Fruit fly (Drosophila melanogaster): ENCODE measurements around the gene modSP.

modSP gene

dm6 chr3R:16632698-16633097 is 22.8 kb downstream of the modSP start:
- TF ChIP-seq rgr (GFP tag; optimal IDR thresholded peaks at IDR 0.05) (no peak), dmrt93B (GFP tag; optimal IDR thresholded peaks at IDR 0.05) (no peak), Abd-B (GFP tag; optimal IDR thresholded peaks at IDR 0.05) (no peak), Hnf4 (GFP tag; optimal IDR thresholded peaks at IDR 0.05) (no peak), Dfd (GFP tag; optimal IDR thresholded peaks at IDR 0.05) (no peak), Rel (GFP tag; optimal IDR thresholded peaks at IDR 0.05) (no peak), Rel (tag; optimal IDR thresholded peaks at IDR 0.05) (no peak), Mio (GFP tag; optimal IDR thresholded peaks at IDR 0.05) (no peak), CG32264 (GFP tag; optimal IDR thresholded peaks at IDR 0.05) (no peak), br (GFP tag; optimal IDR thresholded peaks at IDR 0.05) (no peak), Jra (GFP tag; optimal IDR thresholded peaks at IDR 0.05) (no peak), foxo (GFP tag; optimal IDR thresholded peaks at IDR 0.05) (no peak), HLH106 (tag; optimal IDR thresholded peaks at IDR 0.05) (no peak), lola (GFP tag; optimal IDR thresholded peaks at IDR 0.05) (no peak)

DNA sequence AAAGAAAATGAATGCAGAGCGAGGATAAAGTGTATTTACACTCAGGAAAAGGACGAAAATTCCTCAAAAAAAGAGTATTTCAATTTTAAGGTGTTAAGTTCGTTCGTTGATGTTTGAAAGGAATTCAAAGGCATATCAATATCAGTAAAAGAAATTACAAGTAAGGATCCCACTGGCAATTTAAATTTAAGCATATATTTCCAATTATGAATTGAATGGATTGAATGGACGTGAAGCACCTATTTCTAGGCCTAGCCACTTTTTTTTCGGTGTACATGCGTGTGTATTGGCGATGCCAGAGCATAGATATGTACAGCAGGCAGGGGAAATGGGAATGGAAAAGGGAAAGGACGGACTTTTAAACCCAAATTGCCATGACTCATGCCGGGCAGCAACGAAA is 24.9 kb downstream of the modSP start:
- no peak for TF ChIP-seq ey (GFP tag; optimal IDR thresholded peaks at IDR 0.05)
- TF ChIP-seq Dif (GFP tag; optimal IDR thresholded peaks at IDR 0.05; ENCODE audit: partially characterized antibody), result no peak
- no peak for TF ChIP-seq Jra (GFP tag; optimal IDR thresholded peaks at IDR 0.05)
- TF ChIP-seq Vsx2 (GFP tag; optimal IDR thresholded peaks at IDR 0.05; ENCODE audit: partially characterized antibody), result no peak
- no peak for TF ChIP-seq lola (GFP tag; optimal IDR thresholded peaks at IDR 0.05)
- no peak for TF ChIP-seq CG9705 (GFP tag; optimal IDR thresholded peaks at IDR 0.05)
- TF ChIP-seq CrebA (GFP tag; optimal IDR thresholded peaks at IDR 0.05; ENCODE audit: borderline replicate concordance), result no peak
- no peak for TF ChIP-seq sv (GFP tag; optimal IDR thresholded peaks at IDR 0.05)
- TF ChIP-seq psq (GFP tag; optimal IDR thresholded peaks at IDR 0.05), result peak; percentile 5
- no peak for TF ChIP-seq h (GFP tag; optimal IDR thresholded peaks at IDR 0.05)
- no peak for TF ChIP-seq jim (GFP tag; optimal IDR thresholded peaks at IDR 0.05)
- TF ChIP-seq br (GFP tag; optimal IDR thresholded peaks at IDR 0.05), result no peak
- TF ChIP-seq Hnf4 (GFP tag; optimal IDR thresholded peaks at IDR 0.05), result no peak
- TF ChIP-seq dsf (GFP tag; optimal IDR thresholded peaks at IDR 0.05; ENCODE audit: borderline replicate concordance), result no peak
- TF ChIP-seq foxo (GFP tag; optimal IDR thresholded peaks at IDR 0.05), result peak in 1 of 2 experiments; percentile 10
- no peak for TF ChIP-seq brk (GFP tag; optimal IDR thresholded peaks at IDR 0.05)

dm6 chr3R:16626899-16627432 is 28.5 kb downstream of the modSP start:
- TF ChIP-seq fru (GFP tag; optimal IDR thresholded peaks at IDR 0.05) (no peak), tai (GFP tag; optimal IDR thresholded peaks at IDR 0.05) (no peak), dmrt93B (GFP tag; optimal IDR thresholded peaks at IDR 0.05) (no peak), sv (GFP tag; optimal IDR thresholded peaks at IDR 0.05) (no peak), woc (GFP tag; optimal IDR thresholded peaks at IDR 0.05) (no peak), dl (GFP tag; optimal IDR thresholded peaks at IDR 0.05; ENCODE audit: insufficient read depth in 1 of 2, partially characterized antibody in 2 of 2) (no peak), OdsH (GFP tag; optimal IDR thresholded peaks at IDR 0.05) (no peak), GATAd (GFP tag; optimal IDR thresholded peaks at IDR 0.05) (no peak), Hnf4 (GFP tag; optimal IDR thresholded peaks at IDR 0.05) (no peak), Myc (optimal IDR thresholded peaks at IDR 0.05) (no peak), dsf (GFP tag; optimal IDR thresholded peaks at IDR 0.05; ENCODE audit: borderline replicate concordance) (no peak), brk (GFP tag; optimal IDR thresholded peaks at IDR 0.05) (no peak), Dif (GFP tag; optimal IDR thresholded peaks at IDR 0.05; ENCODE audit: partially characterized antibody) (no peak), CG32264 (GFP tag; optimal IDR thresholded peaks at IDR 0.05) (no peak), pan (optimal IDR thresholded peaks at IDR 0.05) (no peak), rgr (GFP tag; optimal IDR thresholded peaks at IDR 0.05) (no peak), Hr78 (GFP tag; optimal IDR thresholded peaks at IDR 0.05) (no peak)

DNA sequence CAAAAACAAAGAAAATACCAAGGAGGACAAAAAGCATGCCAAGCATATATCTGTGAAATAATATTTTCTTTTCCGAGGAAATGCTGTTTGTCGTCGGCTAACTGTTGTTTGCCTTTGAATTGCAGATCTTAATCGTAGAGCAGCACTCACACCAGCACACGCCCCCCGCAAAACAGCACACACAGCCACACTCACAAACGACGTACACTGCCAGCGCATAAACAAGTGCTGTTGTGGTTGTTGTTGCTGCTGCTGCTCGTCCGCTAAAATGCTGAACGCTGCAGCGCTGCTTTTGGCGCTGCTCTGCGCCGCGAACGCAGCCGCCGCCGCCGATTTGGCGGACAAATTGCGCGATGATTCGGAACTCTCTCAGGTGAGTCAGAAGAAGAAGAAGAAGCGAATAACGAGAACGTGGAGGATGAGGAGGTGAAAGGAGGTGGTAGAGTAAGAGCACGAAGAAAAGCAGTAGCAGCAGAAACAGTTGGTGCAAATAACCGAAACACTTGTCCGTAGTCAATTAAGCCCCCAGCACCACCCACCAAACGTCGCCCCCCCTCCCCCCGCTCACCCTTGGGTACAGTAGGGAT is 29.5 kb downstream of the modSP start:
- TF ChIP-seq Rel (GFP tag; optimal IDR thresholded peaks at IDR 0.05) (no peak), Rel (tag; optimal IDR thresholded peaks at IDR 0.05) (no peak), Hr78 (GFP tag; optimal IDR thresholded peaks at IDR 0.05) (no peak), psq (GFP tag; optimal IDR thresholded peaks at IDR 0.05) (peak; percentile 67), lola (GFP tag; optimal IDR thresholded peaks at IDR 0.05) (no peak), OdsH (GFP tag; optimal IDR thresholded peaks at IDR 0.05) (no peak), Jra (GFP tag; optimal IDR thresholded peaks at IDR 0.05) (peak; percentile 76)

Measured in whole organism, wandering third instar larva.